Fruit fly (Drosophila melanogaster) S2 (cell line): ENCODE data around the gene CG5921.

Experiments
- CG8478 ChIP-seq: fragments of >200 bp; optimal IDR thresholded peaks from 2 replicates; lab custom pipeline; 2018
- CTCF ChIP-seq, 2 experiments: fragments of >200 bp; optimal IDR thresholded peaks; 2 replicates each; lab custom pipeline; 2018

dm6 chrX:6034741-6035140 lies 15.9 kb upstream of the CG5921 start:
- TF ChIP-seq CG8478 (lab: Kevin White, UChicago) (no peak), CTCF (optimal IDR thresholded peaks at IDR 0.05; lab: Kevin White, UChicago) (no peak)
